Worm (Caenorhabditis elegans): ENCODE measurements around the gene CC8.3.

Gene CC8.3

ce11 chrIV:3642189-3642588, at the start of gene CC8.3:
CC8.3 (minus strand) TSS chrIV:3642289.
- TF ChIP-seq dao-5 (tag; optimal IDR thresholded peaks at IDR 0.05) (no peak), W03F9.2 (tag; optimal IDR thresholded peaks at IDR 0.05) (no peak), him-1 (tag; optimal IDR thresholded peaks at IDR 0.05) (no peak)

- TF ChIP-seq W03F9.2 (tag; optimal IDR thresholded peaks at IDR 0.05), result no peak
- no peak for TF ChIP-seq dao-5 (tag; optimal IDR thresholded peaks at IDR 0.05)
- no peak for TF ChIP-seq him-1 (tag; optimal IDR thresholded peaks at IDR 0.05)
Observed at ce11 chrIV:3688050-3688449, 46.0 kb upstream of the CC8.3 start.

- TF ChIP-seq him-1 (tag; optimal IDR thresholded peaks at IDR 0.05), result no peak
- TF ChIP-seq dao-5 (tag; optimal IDR thresholded peaks at IDR 0.05), result no peak
- no peak for TF ChIP-seq W03F9.2 (tag; optimal IDR thresholded peaks at IDR 0.05)
Observed at ce11 chrIV:3686765-3687164, 44.7 kb upstream of the CC8.3 start, which contains the start of gene map-1. map-1 (minus strand) TSS chrIV:3686865.

DNA sequence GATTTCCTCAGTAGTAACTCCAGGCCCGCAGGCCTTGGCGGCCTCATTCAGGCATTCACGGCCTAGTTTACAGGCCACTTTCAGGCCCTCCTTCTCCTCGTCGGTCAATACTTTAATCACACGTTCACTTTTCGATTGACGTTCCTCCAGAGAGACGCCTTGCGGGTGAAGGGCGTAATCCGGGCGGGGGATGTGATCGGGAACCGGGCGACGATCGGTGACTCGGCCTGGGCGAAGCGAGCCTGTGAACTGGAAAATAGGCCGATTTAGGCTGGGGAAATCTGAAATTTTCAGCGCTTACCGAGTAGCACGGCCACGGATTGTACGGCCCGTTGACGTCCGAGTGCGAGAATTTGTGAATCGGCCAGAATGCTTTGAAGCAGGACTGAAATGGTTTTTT, 44.2 kb upstream of the CC8.3 start:
- TF ChIP-seq him-1 (tag; optimal IDR thresholded peaks at IDR 0.05), result no peak
- no peak for TF ChIP-seq W03F9.2 (tag; optimal IDR thresholded peaks at IDR 0.05)
- TF ChIP-seq dao-5 (tag; optimal IDR thresholded peaks at IDR 0.05), result no peak

DNA sequence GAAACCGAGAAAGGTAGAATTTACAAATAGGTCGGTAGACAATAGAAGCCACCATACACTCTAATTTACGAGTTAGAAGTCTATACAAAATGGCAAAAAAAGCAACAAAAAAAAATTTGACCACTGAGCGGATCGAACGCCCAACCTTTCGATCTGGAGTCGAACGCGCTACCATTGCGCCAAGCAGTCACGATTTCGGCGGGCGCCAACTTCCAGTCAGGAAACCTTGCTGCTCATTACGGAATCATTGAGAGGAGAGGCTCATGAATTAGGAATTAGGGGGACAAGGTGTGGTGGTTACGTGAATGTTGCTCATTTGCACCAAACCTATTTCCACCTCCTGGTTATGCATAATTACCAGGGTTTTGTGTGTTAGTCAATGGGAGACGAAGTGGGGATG, 39.7 kb upstream of the CC8.3 start:
- TF ChIP-seq dao-5 (tag; optimal IDR thresholded peaks at IDR 0.05) (no peak), W03F9.2 (tag; optimal IDR thresholded peaks at IDR 0.05) (no peak), him-1 (tag; optimal IDR thresholded peaks at IDR 0.05) (no peak)

DNA sequence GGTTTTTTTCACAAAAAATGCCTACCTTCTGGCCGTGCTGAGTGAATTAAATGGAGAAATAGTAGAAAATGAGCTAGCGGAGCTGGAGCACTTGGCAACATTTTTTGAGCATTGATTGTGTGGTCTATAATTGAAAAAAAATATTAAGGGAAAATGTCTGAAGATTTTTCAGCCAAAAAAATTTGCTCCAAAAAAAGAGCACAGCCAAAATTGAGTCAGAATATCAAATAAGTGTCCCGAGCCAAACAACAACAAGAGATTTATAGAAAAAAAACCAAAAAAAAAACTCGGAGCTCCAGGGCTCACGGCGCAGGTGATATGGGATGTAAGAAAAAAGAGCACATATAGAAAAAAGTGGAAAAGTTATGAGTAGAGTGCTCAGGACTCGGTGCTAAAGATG, 26.5 kb upstream of the CC8.3 start, which contains the start of gene fmil-1:
Gene fmil-1, minus strand, starts transcription at position 101 of the 400 bp plus-strand sequence.
- TF ChIP-seq W03F9.2 (tag; optimal IDR thresholded peaks at IDR 0.05), result no peak
- no peak for TF ChIP-seq dao-5 (tag; optimal IDR thresholded peaks at IDR 0.05)
- no peak for TF ChIP-seq him-1 (tag; optimal IDR thresholded peaks at IDR 0.05)

DNA sequence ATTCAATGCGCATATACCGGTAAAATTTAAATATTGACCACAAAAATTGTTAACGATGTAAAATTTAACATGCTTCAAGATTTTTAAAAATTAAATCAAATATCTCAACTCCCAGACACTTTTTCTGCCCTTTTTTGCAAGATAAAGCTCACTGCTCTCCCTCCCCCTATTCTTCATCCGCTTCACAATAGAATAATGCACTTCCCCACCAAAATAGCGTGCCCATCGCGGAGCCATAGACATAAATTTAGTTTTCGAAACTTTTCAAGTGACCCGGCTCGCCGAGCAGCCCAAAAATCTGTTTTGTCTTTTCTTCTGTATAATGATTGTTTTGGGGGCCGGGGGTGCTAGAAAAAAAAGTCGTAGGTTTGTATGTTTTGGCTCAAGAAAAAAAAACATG, 25.7 kb upstream of the CC8.3 start:
- no peak for TF ChIP-seq W03F9.2 (tag; optimal IDR thresholded peaks at IDR 0.05)
- TF ChIP-seq dao-5 (tag; optimal IDR thresholded peaks at IDR 0.05), result no peak
- TF ChIP-seq him-1 (tag; optimal IDR thresholded peaks at IDR 0.05), result no peak

DNA sequence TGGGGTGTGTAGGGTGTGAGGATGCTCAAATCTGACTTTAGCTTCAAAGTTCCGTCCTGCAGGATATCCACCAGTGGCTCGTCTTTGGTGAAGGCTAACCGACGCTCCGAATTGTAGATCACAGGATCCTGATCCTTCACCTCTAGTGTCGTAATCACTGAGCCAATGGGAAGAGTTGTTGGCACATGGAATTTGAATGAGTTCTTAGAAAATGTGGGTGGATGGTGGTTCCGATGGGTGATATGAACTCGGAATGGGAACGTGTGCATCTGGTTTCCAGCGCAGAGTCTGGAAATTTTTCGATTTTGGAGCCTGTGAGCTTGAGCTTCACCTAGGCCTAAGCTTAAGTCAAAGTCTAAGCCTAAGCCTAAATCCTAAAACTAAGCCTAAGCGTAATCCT, 24.5 kb upstream of the CC8.3 start:
- TF ChIP-seq him-1 (tag; optimal IDR thresholded peaks at IDR 0.05) (no peak), W03F9.2 (tag; optimal IDR thresholded peaks at IDR 0.05) (no peak), dao-5 (tag; optimal IDR thresholded peaks at IDR 0.05) (no peak)

DNA sequence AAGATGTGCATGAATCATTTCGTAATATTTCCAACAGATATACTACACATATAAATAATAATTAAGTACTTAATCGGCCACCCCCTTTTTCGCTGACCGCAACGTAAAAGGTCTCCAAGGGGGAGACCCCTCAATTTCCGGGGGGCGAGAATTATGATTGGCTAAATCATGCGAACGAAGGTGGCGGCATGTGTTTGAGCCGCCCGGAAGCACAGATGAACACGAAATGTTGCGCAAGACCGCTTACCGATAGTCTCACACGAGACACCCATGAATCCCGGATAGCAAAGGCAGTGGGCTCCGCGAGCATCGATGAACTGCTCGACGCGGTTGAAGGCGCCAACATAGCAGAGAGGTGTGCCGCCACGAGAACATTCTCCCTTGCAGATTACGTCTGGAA, 23.0 kb upstream of the CC8.3 start:
- TF ChIP-seq W03F9.2 (tag; optimal IDR thresholded peaks at IDR 0.05), result no peak
- TF ChIP-seq dao-5 (tag; optimal IDR thresholded peaks at IDR 0.05), result no peak
- no peak for TF ChIP-seq him-1 (tag; optimal IDR thresholded peaks at IDR 0.05)

DNA sequence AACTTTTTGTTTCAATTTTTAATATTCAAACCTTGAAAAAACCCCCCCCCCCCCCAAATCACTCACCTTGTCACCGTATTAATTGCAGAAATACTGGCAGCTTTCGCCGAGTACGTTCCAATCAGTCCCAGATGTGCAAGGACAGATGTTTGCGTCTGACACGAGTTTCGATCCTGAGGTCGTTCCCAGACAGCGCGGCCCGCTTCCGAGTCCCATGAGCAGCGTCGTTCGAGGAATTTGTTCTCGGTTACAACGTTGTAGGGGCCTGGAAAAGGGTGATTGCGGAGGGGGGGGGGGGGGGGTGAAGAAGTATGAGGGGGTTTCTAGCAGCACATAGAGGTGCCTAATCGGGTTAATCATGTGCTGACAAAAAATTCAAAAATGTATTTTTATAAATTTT, 20.8 kb upstream of the CC8.3 start:
- TF ChIP-seq W03F9.2 (tag; optimal IDR thresholded peaks at IDR 0.05) (no peak), dao-5 (tag; optimal IDR thresholded peaks at IDR 0.05) (no peak), him-1 (tag; optimal IDR thresholded peaks at IDR 0.05) (no peak)

DNA sequence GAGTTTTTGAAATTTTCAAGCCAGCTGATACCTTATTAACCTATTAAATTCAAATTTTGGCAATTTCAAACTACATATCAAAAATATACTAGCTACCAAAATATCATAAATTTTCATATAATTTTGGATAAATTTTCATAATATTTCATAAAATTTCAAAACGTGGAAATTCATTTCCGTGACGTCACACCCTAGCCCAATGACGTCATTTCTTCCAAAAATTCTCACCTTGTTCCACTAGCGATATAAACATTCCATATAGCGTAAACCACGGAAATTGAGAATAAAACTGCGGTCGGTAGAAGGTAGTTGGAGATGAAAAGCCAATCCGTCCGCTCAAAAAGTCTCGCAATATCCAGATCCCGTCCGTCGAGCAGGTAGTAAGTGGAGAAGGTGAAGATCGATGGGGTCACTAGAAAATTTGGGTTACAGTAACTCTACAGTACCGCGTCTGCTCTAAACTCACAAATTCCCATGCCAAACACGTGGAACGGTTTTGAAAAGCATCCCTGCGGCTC, 19.1 kb upstream of the CC8.3 start:
- TF ChIP-seq W03F9.2 (tag; optimal IDR thresholded peaks at IDR 0.05), result no peak
- TF ChIP-seq dao-5 (tag; optimal IDR thresholded peaks at IDR 0.05), result no peak
- TF ChIP-seq him-1 (tag; optimal IDR thresholded peaks at IDR 0.05), result no peak

- no peak for TF ChIP-seq dao-5 (tag; optimal IDR thresholded peaks at IDR 0.05)
- TF ChIP-seq him-1 (tag; optimal IDR thresholded peaks at IDR 0.05), result no peak
- TF ChIP-seq W03F9.2 (tag; optimal IDR thresholded peaks at IDR 0.05), result no peak
Observed at ce11 chrIV:3659951-3660350, 17.9 kb upstream of the CC8.3 start.

ce11 chrIV:3655896-3656295, 13.8 kb upstream of the CC8.3 start:
- no peak for TF ChIP-seq him-1 (tag; optimal IDR thresholded peaks at IDR 0.05)
- no peak for TF ChIP-seq dao-5 (tag; optimal IDR thresholded peaks at IDR 0.05)
- no peak for TF ChIP-seq W03F9.2 (tag; optimal IDR thresholded peaks at IDR 0.05)

DNA sequence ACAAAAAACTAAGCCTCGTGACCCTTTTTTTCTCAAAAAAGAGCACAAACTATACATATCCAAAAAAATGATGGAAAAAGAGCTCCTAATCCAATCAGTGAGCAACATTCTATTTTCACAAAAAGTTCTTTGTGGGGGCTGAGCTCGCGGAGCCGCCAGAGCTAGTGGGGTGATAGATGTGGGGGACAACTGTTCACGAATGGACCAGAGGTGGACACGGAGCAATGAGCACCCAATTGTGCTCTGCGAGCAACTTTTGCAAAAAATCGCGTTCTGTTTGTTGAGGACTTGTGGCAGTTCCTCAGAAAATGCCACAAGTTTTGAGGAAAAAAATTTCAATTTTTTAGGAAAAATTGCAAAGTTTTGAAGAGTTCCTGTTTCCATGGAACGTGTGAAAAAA, 12.7 kb upstream of the CC8.3 start:
- TF ChIP-seq him-1 (tag; optimal IDR thresholded peaks at IDR 0.05) (no peak), W03F9.2 (tag; optimal IDR thresholded peaks at IDR 0.05) (no peak), dao-5 (tag; optimal IDR thresholded peaks at IDR 0.05) (no peak)

DNA sequence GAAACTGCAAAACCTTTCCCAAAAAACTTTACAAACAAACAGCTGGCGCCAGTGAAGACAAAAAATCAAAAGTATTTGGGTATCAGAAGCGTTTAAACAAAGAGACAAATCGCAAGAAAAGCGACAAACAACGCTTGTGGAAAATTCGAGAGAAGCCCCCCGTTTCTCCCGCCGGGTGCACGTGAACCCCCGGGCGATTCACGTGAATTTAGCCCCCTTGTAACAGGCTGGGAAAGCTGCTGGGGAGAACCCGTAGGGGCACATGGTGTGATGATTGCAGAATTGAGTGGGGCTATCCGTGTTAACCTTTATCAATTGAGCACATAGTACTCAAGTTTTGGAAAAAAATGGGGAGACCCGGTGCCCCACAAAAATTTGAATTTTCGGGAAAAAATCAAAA, 12.1 kb upstream of the CC8.3 start:
- no peak for TF ChIP-seq W03F9.2 (tag; optimal IDR thresholded peaks at IDR 0.05)
- TF ChIP-seq dao-5 (tag; optimal IDR thresholded peaks at IDR 0.05), result no peak
- no peak for TF ChIP-seq him-1 (tag; optimal IDR thresholded peaks at IDR 0.05)
